Worm (Caenorhabditis elegans) whole organism, L1 larva: ENCODE measurements around the gene C48B4.13.

Experiments
- aly-2 ChIP-seq: fragments of 150-350 bp; optimal IDR thresholded peaks from 2 replicates; lab custom pipeline; 2014; ENCODE audit warnings: missing biosample characterization, missing genetic modification characterization
- ama-1 ChIP-seq: fragments of 150-350 bp; optimal IDR thresholded peaks from 2 replicates; lab custom pipeline; 2014
- dpl-1 ChIP-seq, 3 experiments: fragments of 150-350 bp in 2 of 3; sonication (generic microtip) in 1 of 3; optimal IDR thresholded peaks; 2 replicates each; lab custom pipeline; 2014 to 2017; ENCODE audit warnings: missing biosample characterization in 3 of 3, missing genetic modification characterization in 3 of 3, missing genetic modification reagents in 3 of 3
- hpl-2 ChIP-seq: fragments of 150-350 bp; optimal IDR thresholded peaks from 2 replicates; lab custom pipeline; 2014; ENCODE audit warnings: missing biosample characterization, missing genetic modification reagents, missing genetic modification characterization
- lin-13 ChIP-seq: fragments of 150-350 bp; optimal IDR thresholded peaks from 2 replicates; lab custom pipeline; 2014; ENCODE audit warnings: missing biosample characterization, missing genetic modification reagents, missing genetic modification characterization
- lin-14 ChIP-seq: fragments of 200-800 bp; sonication (Bioruptor generic); optimal IDR thresholded peaks from 2 replicates; lab custom pipeline; 2018; ENCODE audit warnings: mild to moderate bottlenecking, missing genetic modification characterization, moderate library complexity, missing compliant biosample characterization
- lsy-2 ChIP-seq, 2 experiments: fragments of 150-350 bp; optimal IDR thresholded peaks; 2 replicates each; lab custom pipeline; 2014; ENCODE audit warnings: missing biosample characterization in 2 of 2, missing genetic modification characterization in 2 of 2
- nhr-28 ChIP-seq: fragments of 150-350 bp; optimal IDR thresholded peaks from 2 replicates; lab custom pipeline; 2014; ENCODE audit warnings: missing biosample characterization, missing genetic modification characterization
- nhr-84 ChIP-seq: sonication (generic microtip); optimal IDR thresholded peaks from 2 replicates; lab custom pipeline; 2017; ENCODE audit warnings: missing biosample characterization, missing genetic modification characterization
- pqm-1 ChIP-seq: sonication (generic microtip); optimal IDR thresholded peaks from 3 replicates; lab custom pipeline; 2017; ENCODE audit warnings: missing biosample characterization, missing genetic modification characterization

- TF ChIP-seq lsy-2 (tag; optimal IDR thresholded peaks at IDR 0.05; lab: Kevin White, UChicago) (no peak), nhr-28 (tag; lab: Kevin White, UChicago) (no peak), aly-2 (tag; lab: Kevin White, UChicago) (no peak), ama-1 (no peak), lin-13 (GFP tag; lab: Kevin White, UChicago) (no peak), nhr-84 (tag; lab: Kevin White, UChicago) (no peak), pqm-1 (tag; lab: Kevin White, UChicago) (no peak), dpl-1 (GFP tag; optimal IDR thresholded peaks at IDR 0.05; lab: Kevin White, UChicago) (no peak), hpl-2 (no peak), lin-14 (no peak)
Measured at ce11 chrIII:9597044-9597443, 28.5 kb downstream of the C48B4.13 start, which contains the start of gene C48B4.12.
